Worm (Caenorhabditis elegans): ENCODE data around the gene acbp-4.

Gene acbp-4

DNA sequence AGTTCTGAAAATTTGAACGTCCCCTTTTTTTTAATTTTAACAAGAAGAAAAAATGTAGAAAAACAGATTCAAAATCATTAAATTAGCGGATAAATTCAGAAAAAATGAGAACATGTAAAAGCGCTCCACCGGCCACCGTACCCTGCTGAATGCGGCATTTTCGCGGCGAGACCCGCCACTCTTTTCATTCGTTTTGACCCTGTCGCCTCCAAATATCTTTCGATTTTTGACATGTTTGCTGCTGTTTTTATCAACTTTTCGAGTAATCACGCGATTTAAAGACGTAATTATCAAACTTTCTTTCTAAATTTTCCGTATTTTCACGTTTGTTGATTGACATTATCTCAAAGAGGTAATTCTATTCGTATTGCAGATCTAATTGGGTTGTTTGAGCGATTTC, 27.3 kb upstream of the acbp-4 start, which contains the start of gene gsp-2 (continued):
- TF ChIP-seq lin-11 (tag; optimal IDR thresholded peaks at IDR 0.05), result peak; percentile 87
- TF ChIP-seq nhr-11 (tag; optimal IDR thresholded peaks at IDR 0.05), result no peak
- no peak for TF ChIP-seq ztf-11 (tag; optimal IDR thresholded peaks at IDR 0.05)
- TF ChIP-seq crh-2 (tag; optimal IDR thresholded peaks at IDR 0.05), result peak; percentile 77
- TF ChIP-seq nhr-77 (tag; optimal IDR thresholded peaks at IDR 0.05), result no peak
- TF ChIP-seq C34F6.9 (tag; optimal IDR thresholded peaks at IDR 0.05), result peak; percentile 81
- no peak for TF ChIP-seq lin-39 (tag; optimal IDR thresholded peaks at IDR 0.05)
- TF ChIP-seq ztf-1 (GFP tag; conservative IDR thresholded peaks at IDR 0.05), result no peak
- peak; percentile 86 to 97 for TF ChIP-seq lsy-2 (tag; optimal IDR thresholded peaks at IDR 0.05)
- TF ChIP-seq ZK546.5 (tag; optimal IDR thresholded peaks at IDR 0.05), result peak; percentile 86
- peak; percentile 59 for TF ChIP-seq sma-3 (GFP tag; optimal IDR thresholded peaks at IDR 0.05)
- no peak for TF ChIP-seq R02D3.7 (tag; optimal IDR thresholded peaks at IDR 0.05)
- TF ChIP-seq nhr-237 (tag; optimal IDR thresholded peaks at IDR 0.05), result no peak
- peak; percentile 27 for TF ChIP-seq nhr-21 (tag; optimal IDR thresholded peaks at IDR 0.05)
- no peak for TF ChIP-seq unc-62 (GFP tag; optimal IDR thresholded peaks at IDR 0.05)
- TF ChIP-seq snpc-4 (tag; optimal IDR thresholded peaks at IDR 0.05), result peak; percentile 54
- TF ChIP-seq aly-2 (tag; optimal IDR thresholded peaks at IDR 0.05), result no peak
- no peak for TF ChIP-seq elt-1 (tag; optimal IDR thresholded peaks at IDR 0.05)
- TF ChIP-seq F13H6.1 (tag; optimal IDR thresholded peaks at IDR 0.05), result peak; percentile 23
- TF ChIP-seq Y55F3AM.14 (GFP tag; optimal IDR thresholded peaks at IDR 0.05), result peak; percentile 43
- TF ChIP-seq alr-1 (tag; optimal IDR thresholded peaks at IDR 0.05), result no peak
- peak; percentile 51 for TF ChIP-seq sem-4 (tag; optimal IDR thresholded peaks at IDR 0.05)

DNA sequence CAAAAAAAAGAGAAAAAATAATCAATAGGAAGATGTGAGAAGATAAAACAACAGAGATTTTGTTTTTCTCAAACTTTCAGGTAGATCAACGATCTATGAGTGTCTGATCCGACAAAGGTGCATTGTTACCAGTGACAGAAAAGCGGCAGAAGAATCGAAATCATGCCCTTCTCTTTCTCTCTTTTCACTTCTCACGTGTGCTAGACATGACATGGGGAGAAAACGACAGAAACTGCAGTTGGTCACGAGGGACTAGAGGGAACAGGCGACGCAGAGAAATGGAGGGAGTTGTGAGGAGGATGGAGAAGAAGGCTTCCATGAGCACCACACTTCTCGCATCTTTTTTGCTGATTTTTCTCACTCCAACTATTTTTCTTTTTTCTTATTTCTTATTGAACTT, 26.3 kb upstream of the acbp-4 start, which contains the start of gene F56C9.10:
Gene F56C9.10 (minus strand): TSS at position 97 of the 400 bp plus-strand sequence.
- peak; percentile 99 for TF ChIP-seq blmp-1 (tag; optimal IDR thresholded peaks at IDR 0.05; ENCODE audit: insufficient read depth)
- TF ChIP-seq ztf-1 (GFP tag; conservative IDR thresholded peaks at IDR 0.05), result no peak
- peak; percentile 54 for TF ChIP-seq ZK546.5 (tag; optimal IDR thresholded peaks at IDR 0.05)
- TF ChIP-seq lin-39 (tag; optimal IDR thresholded peaks at IDR 0.05), result no peak
- peak; percentile 89 for TF ChIP-seq sma-9 (GFP tag; optimal IDR thresholded peaks at IDR 0.05)
- no peak for TF ChIP-seq sma-9 (tag; optimal IDR thresholded peaks at IDR 0.05)
- TF ChIP-seq ceh-82 (tag; optimal IDR thresholded peaks at IDR 0.05), result no peak
- TF ChIP-seq peb-1 (tag; optimal IDR thresholded peaks at IDR 0.05), result no peak
- TF ChIP-seq sem-4 (tag; optimal IDR thresholded peaks at IDR 0.05), result peak; percentile 83
- peak; percentile 88 for TF ChIP-seq sma-3 (GFP tag; optimal IDR thresholded peaks at IDR 0.05)
- peak; percentile 92 for TF ChIP-seq ztf-4 (tag; optimal IDR thresholded peaks at IDR 0.05)
- peak; percentile 90 for TF ChIP-seq nhr-21 (tag; optimal IDR thresholded peaks at IDR 0.05)
- peak; percentile 63 for TF ChIP-seq Y55F3AM.14 (GFP tag; optimal IDR thresholded peaks at IDR 0.05)
- peak; percentile 86 for TF ChIP-seq fos-1 (tag; optimal IDR thresholded peaks at IDR 0.05)
- no peak for TF ChIP-seq nhr-77 (tag; optimal IDR thresholded peaks at IDR 0.05)
- peak; percentile 77 for TF ChIP-seq lin-13 (GFP tag; optimal IDR thresholded peaks at IDR 0.05)
- no peak for TF ChIP-seq mbf-1 (tag; optimal IDR thresholded peaks at IDR 0.05)
- TF ChIP-seq mdl-1 (tag; optimal IDR thresholded peaks at IDR 0.05), result peak; percentile 90 to 95
- TF ChIP-seq nhr-23 (tag; optimal IDR thresholded peaks at IDR 0.05), result no peak
- no peak for TF ChIP-seq aly-2 (tag; optimal IDR thresholded peaks at IDR 0.05)
- TF ChIP-seq nhr-129 (tag; optimal IDR thresholded peaks at IDR 0.05), result peak; percentile 98
- peak; percentile 91 for TF ChIP-seq crh-2 (tag; optimal IDR thresholded peaks at IDR 0.05)
- TF ChIP-seq lsy-2 (tag; optimal IDR thresholded peaks at IDR 0.05), result peak; percentile 39 to 93
- no peak for TF ChIP-seq elt-1 (tag; optimal IDR thresholded peaks at IDR 0.05)
- no peak for TF ChIP-seq nhr-11 (tag; optimal IDR thresholded peaks at IDR 0.05)
- TF ChIP-seq skn-1 (tag; optimal IDR thresholded peaks at IDR 0.05), result peak; percentile 1
- TF ChIP-seq nhr-6 (tag; optimal IDR thresholded peaks at IDR 0.05), result peak; percentile 54
- no peak for TF ChIP-seq alr-1 (tag; optimal IDR thresholded peaks at IDR 0.05)
- TF ChIP-seq unc-39 (tag; optimal IDR thresholded peaks at IDR 0.05), result no peak
- peak; percentile 98 for TF ChIP-seq C34F6.9 (tag; optimal IDR thresholded peaks at IDR 0.05)
- no peak for TF ChIP-seq ztf-11 (tag; optimal IDR thresholded peaks at IDR 0.05)
- TF ChIP-seq nhr-12 (tag; optimal IDR thresholded peaks at IDR 0.05), result no peak
- TF ChIP-seq gmeb-1 (tag; optimal IDR thresholded peaks at IDR 0.05), result peak; percentile 79
- TF ChIP-seq unc-55 (GFP tag; optimal IDR thresholded peaks at IDR 0.05), result peak; percentile 72
- TF ChIP-seq egl-27 (tag; optimal IDR thresholded peaks at IDR 0.05), result peak; percentile 63
- no peak for TF ChIP-seq dmd-4 (tag; optimal IDR thresholded peaks at IDR 0.05)
- TF ChIP-seq lin-11 (tag; optimal IDR thresholded peaks at IDR 0.05), result peak; percentile 77
- TF ChIP-seq ama-1 (optimal IDR thresholded peaks at IDR 0.05), result peak; percentile 66
- peak; percentile 30 for TF ChIP-seq snpc-4 (tag; optimal IDR thresholded peaks at IDR 0.05)
- TF ChIP-seq elt-3 (tag; optimal IDR thresholded peaks at IDR 0.05), result no peak
- no peak for TF ChIP-seq R02D3.7 (tag; optimal IDR thresholded peaks at IDR 0.05)
- peak; percentile 92 for TF ChIP-seq nhr-25 (tag; optimal IDR thresholded peaks at IDR 0.05)
- peak; percentile 52 for TF ChIP-seq unc-62 (GFP tag; optimal IDR thresholded peaks at IDR 0.05)
- TF ChIP-seq nhr-237 (tag; optimal IDR thresholded peaks at IDR 0.05), result no peak
- TF ChIP-seq zag-1 (tag; optimal IDR thresholded peaks at IDR 0.05), result peak; percentile 84
- no peak for TF ChIP-seq nhr-10 (tag; optimal IDR thresholded peaks at IDR 0.05)
- TF ChIP-seq ceh-16 (tag; optimal IDR thresholded peaks at IDR 0.05), result no peak
- TF ChIP-seq mab-5 (tag; optimal IDR thresholded peaks at IDR 0.05), result peak; percentile 35
- TF ChIP-seq F13H6.1 (tag; optimal IDR thresholded peaks at IDR 0.05), result peak; percentile 85

All from whole organism, L2 larva.